Fruit fly (Drosophila melanogaster) whole organism, embryonic: Measurements from ENCODE around the gene CG13144.
A peak's percentile ranks its signal among the peaks of the same experiment; 100 is the strongest.

Source experiments
- B-H1 ChIP-seq: fragments of 200-800 bp; sonication (Bioruptor generic); IDR thresholded peaks from 3 replicates; pipeline ENCODE4 v1.3.6; 2022; ENCODE audit warnings: missing biosample characterization, missing genetic modification characterization
- CG10274 ChIP-seq: fragments of 200-800 bp; sonication (Bioruptor generic); optimal IDR thresholded peaks from 3 replicates; lab custom pipeline; 2017; ENCODE audit warnings: missing biosample characterization, mild to moderate bottlenecking, missing genetic modification characterization
- CG10321 ChIP-seq: fragments of 200-800 bp; sonication (Bioruptor generic); IDR thresholded peaks from 2 replicates; pipeline ENCODE4 v1.3.6; 2022; ENCODE audit warnings: missing biosample characterization, missing genetic modification characterization
- CG11247 ChIP-seq: fragments of 200-800 bp; sonication (Bioruptor generic); IDR thresholded peaks from 2 replicates; pipeline ENCODE4 v1.3.6; 2022; ENCODE audit warnings: missing biosample characterization, missing genetic modification characterization
- CG11723 ChIP-seq: fragments of 200-800 bp; sonication (Bioruptor generic); optimal IDR thresholded peaks from 2 replicates; lab custom pipeline; 2017; ENCODE audit warnings: missing biosample characterization, mild to moderate bottlenecking, missing genetic modification characterization
- CG12155 ChIP-seq: fragments of 200-800 bp; sonication (Bioruptor generic); optimal IDR thresholded peaks from 3 replicates; lab custom pipeline; 2016; ENCODE audit warnings: missing biosample characterization, missing genetic modification characterization
- CG1233 ChIP-seq: fragments of 200-800 bp; sonication (Bioruptor generic); optimal IDR thresholded peaks from 4 replicates; lab custom pipeline; 2018; ENCODE audit warnings: missing biosample characterization, mild to moderate bottlenecking, missing genetic modification characterization
- CG12659 ChIP-seq: fragments of 200-800 bp; sonication (Bioruptor generic); optimal IDR thresholded peaks from 3 replicates; lab custom pipeline; 2017; ENCODE audit warnings: mild to moderate bottlenecking, missing biosample characterization, missing genetic modification reagents, missing genetic modification characterization
- CG12769 ChIP-seq: fragments of 200-800 bp; sonication (Bioruptor generic); optimal IDR thresholded peaks from 2 replicates; lab custom pipeline; 2019; ENCODE audit warnings: missing biosample characterization, mild to moderate bottlenecking, missing genetic modification characterization, moderate library complexity
- CG13424 ChIP-seq: fragments of 200-800 bp; sonication (Bioruptor generic); optimal IDR thresholded peaks from 2 replicates; lab custom pipeline; 2019; ENCODE audit warnings: missing biosample characterization, mild to moderate bottlenecking, missing genetic modification characterization, moderate library complexity
- CG14014 ChIP-seq: fragments of 200-800 bp; sonication (Bioruptor generic); IDR thresholded peaks from 2 replicates; pipeline ENCODE4 v1.3.6; 2022; ENCODE audit warnings: missing biosample characterization, missing genetic modification characterization
- CG15269 ChIP-seq: fragments of 200-800 bp; sonication (Bioruptor generic); optimal IDR thresholded peaks from 2 replicates; lab custom pipeline; 2018; ENCODE audit warnings: missing biosample characterization, mild to moderate bottlenecking, missing genetic modification characterization, moderate library complexity
- CG1529 ChIP-seq: fragments of 200-800 bp; sonication (Bioruptor generic); optimal IDR thresholded peaks from 3 replicates; lab custom pipeline; 2018; ENCODE audit warnings: missing biosample characterization, missing genetic modification characterization
- CG15514 ChIP-seq: fragments of 200-800 bp; sonication (Bioruptor generic); optimal IDR thresholded peaks from 3 replicates; lab custom pipeline; 2017; ENCODE audit warnings: missing biosample characterization, missing genetic modification characterization, mild to moderate bottlenecking, moderate library complexity, missing genetic modification reagents
- CG16779 ChIP-seq: fragments of 200-800 bp; sonication (Bioruptor generic); IDR thresholded peaks from 2 replicates; pipeline ENCODE4 v1.3.6; 2022; ENCODE audit warnings: missing biosample characterization, missing genetic modification characterization
- CG16815 ChIP-seq: fragments of 200-800 bp; sonication (Bioruptor generic); optimal IDR thresholded peaks from 3 replicates; lab custom pipeline; 2017; ENCODE audit warnings: missing biosample characterization, mild to moderate bottlenecking, missing genetic modification characterization
- CG30020 ChIP-seq: fragments of 200-800 bp; optimal IDR thresholded peaks from 2 replicates; lab custom pipeline; 2019; ENCODE audit warnings: missing biosample characterization, mild to moderate bottlenecking, missing genetic modification characterization, moderate library complexity
- CG34224 ChIP-seq: fragments of 200-800 bp; sonication (Bioruptor generic); IDR thresholded peaks from 3 replicates; pipeline ENCODE4 v1.3.6; 2022; ENCODE audit warnings: missing biosample characterization, missing genetic modification characterization; ENCODE audit not compliant: partially characterized antibody
- CG6654 ChIP-seq: fragments of 200-800 bp; sonication (Bioruptor generic); optimal IDR thresholded peaks from 2 replicates; lab custom pipeline; 2017; ENCODE audit warnings: missing biosample characterization, mild to moderate bottlenecking, missing genetic modification characterization
- CG7928 ChIP-seq: fragments of 200-800 bp; sonication (Bioruptor generic); optimal IDR thresholded peaks from 2 replicates; lab custom pipeline; 2017; ENCODE audit warnings: missing biosample characterization, mild to moderate bottlenecking, missing genetic modification characterization
- CG8089 ChIP-seq: fragments of 200-800 bp; sonication (Bioruptor generic); optimal IDR thresholded peaks from 3 replicates; lab custom pipeline; 2016; ENCODE audit warnings: missing biosample characterization, missing genetic modification characterization
- CG8359 ChIP-seq: fragments of 200-800 bp; sonication (Bioruptor generic); optimal IDR thresholded peaks from 2 replicates; lab custom pipeline; 2017; ENCODE audit warnings: missing biosample characterization, mild to moderate bottlenecking, missing genetic modification characterization, borderline replicate concordance
- Drgx ChIP-seq: fragments of 200-800 bp; sonication (Bioruptor generic); IDR thresholded peaks from 2 replicates; pipeline ENCODE4 v1.3.6; 2022; ENCODE audit warnings: missing biosample characterization, missing genetic modification characterization
- Elba2 ChIP-seq: fragments of 200-800 bp; sonication (Bioruptor generic); optimal IDR thresholded peaks from 3 replicates; lab custom pipeline; 2016; ENCODE audit warnings: missing biosample characterization, missing genetic modification characterization
- HHEX ChIP-seq: fragments of 200-800 bp; sonication (Bioruptor generic); optimal IDR thresholded peaks from 3 replicates; lab custom pipeline; 2017; ENCODE audit warnings: missing biosample characterization, mild to moderate bottlenecking, missing genetic modification characterization, missing genetic modification reagents
- HLH4C ChIP-seq: fragments of 200-800 bp; sonication (Bioruptor generic); IDR thresholded peaks from 3 replicates; pipeline ENCODE4 v1.3.6; 2022; ENCODE audit warnings: missing biosample characterization, missing genetic modification characterization; ENCODE audit not compliant: partially characterized antibody
- Hr3 ChIP-seq: fragments of 200-800 bp; sonication (Bioruptor generic); optimal IDR thresholded peaks from 3 replicates; lab custom pipeline; 2016; ENCODE audit warnings: missing biosample characterization, missing genetic modification characterization
- Hr78 ChIP-seq, 2 experiments: fragments of 200-800 bp in 1 of 2; fragments of >200 bp in 1 of 2; sonication (Bioruptor generic) in 1 of 2; optimal IDR thresholded peaks; 2 replicates each; lab custom pipeline; 2017 to 2019; ENCODE audit warnings: missing biosample characterization in 2 of 2, missing genetic modification characterization in 2 of 2, mild to moderate bottlenecking in 1 of 2, moderate library complexity in 1 of 2
- Mes4 ChIP-seq: fragments of 200-800 bp; sonication (Bioruptor generic); optimal IDR thresholded peaks from 2 replicates; lab custom pipeline; 2016; ENCODE audit warnings: missing biosample characterization, missing genetic modification characterization
- NfI ChIP-seq: fragments of 200-800 bp; sonication (Bioruptor generic); optimal IDR thresholded peaks from 3 replicates; lab custom pipeline; 2018; ENCODE audit warnings: missing biosample characterization, mild to moderate bottlenecking, missing genetic modification characterization, moderate library complexity
- Pdp1 ChIP-seq, 2 experiments: fragments of 200-800 bp; sonication (Bioruptor generic); optimal IDR thresholded peaks; 3 replicates each; lab custom pipeline; 2016; ENCODE audit warnings: missing biosample characterization in 2 of 2, missing genetic modification characterization in 2 of 2, mild to moderate bottlenecking in 1 of 2, moderate library complexity in 1 of 2
- Ptx1 ChIP-seq: fragments of 200-800 bp; sonication (Bioruptor generic); IDR thresholded peaks from 2 replicates; pipeline ENCODE4 v1.3.6; 2022; ENCODE audit warnings: missing biosample characterization, missing genetic modification characterization
- dpn ChIP-seq, 2 experiments: fragments of 200-800 bp; sonication (Bioruptor generic); optimal IDR thresholded peaks; 3 replicates each; lab custom pipeline; 2016; ENCODE audit warnings: missing biosample characterization in 2 of 2, missing genetic modification characterization in 2 of 2
- exex ChIP-seq: fragments of 200-800 bp; sonication (Bioruptor generic); optimal IDR thresholded peaks from 4 replicates; lab custom pipeline; 2018; ENCODE audit warnings: missing biosample characterization, mild to moderate bottlenecking, missing genetic modification characterization, moderate library complexity
- gcm2 ChIP-seq: fragments of 200-800 bp; sonication (Bioruptor generic); optimal IDR thresholded peaks from 2 replicates; lab custom pipeline; 2016; ENCODE audit warnings: missing biosample characterization, missing genetic modification characterization
- jigr1 ChIP-seq: fragments of 200-800 bp; sonication (Bioruptor generic); IDR thresholded peaks from 3 replicates; pipeline ENCODE4 v1.3.6; 2022; ENCODE audit warnings: missing biosample characterization, missing genetic modification characterization
- lola ChIP-seq, 3 experiments: fragments of >200 bp in 2 of 3; fragments of 200-800 bp in 1 of 3; sonication (Bioruptor generic) in 1 of 3; optimal IDR thresholded peaks; 2 replicates each; lab custom pipeline; 2017 to 2019; ENCODE audit warnings: missing biosample characterization in 3 of 3, missing genetic modification characterization in 3 of 3, mild to moderate bottlenecking in 1 of 3, moderate library complexity in 1 of 3
- mam ChIP-seq: fragments of 200-800 bp; sonication (Bioruptor generic); optimal IDR thresholded peaks from 3 replicates; lab custom pipeline; 2016; ENCODE audit warnings: missing biosample characterization, missing genetic modification characterization
- pan ChIP-seq, 4 experiments: fragments of >200 bp in 3 of 4; fragments of 200-800 bp in 1 of 4; sonication (Bioruptor generic) in 1 of 4; optimal IDR thresholded peaks in 3 of 4; IDR thresholded peaks in 1 of 4; 2 replicates each; pipeline versions ENCODE4 v1.3.6 to Lab custom; 2017 to 2022; ENCODE audit warnings: missing biosample characterization in 2 of 4, missing genetic modification characterization in 2 of 4, mixed read lengths in 1 of 4
- pb ChIP-seq: fragments of 200-800 bp; sonication (Bioruptor generic); optimal IDR thresholded peaks from 3 replicates; lab custom pipeline; 2016; ENCODE audit warnings: missing biosample characterization, missing genetic modification characterization
- shn ChIP-seq: fragments of 200-800 bp; sonication (Bioruptor generic); optimal IDR thresholded peaks from 3 replicates; lab custom pipeline; 2016; ENCODE audit warnings: missing biosample characterization, missing genetic modification characterization
- tgo ChIP-seq: fragments of 200-800 bp; sonication (Bioruptor generic); IDR thresholded peaks from 3 replicates; pipeline ENCODE4 v1.3.6; 2022; ENCODE audit warnings: missing biosample characterization, missing genetic modification characterization
- tio ChIP-seq: fragments of 200-800 bp; sonication (Bioruptor generic); optimal IDR thresholded peaks from 2 replicates; lab custom pipeline; 2017; ENCODE audit warnings: missing biosample characterization, missing genetic modification characterization, inconsistent platforms
- tll ChIP-seq, 2 experiments: fragments of 200-800 bp in 1 of 2; fragments of >200 bp in 1 of 2; sonication (Bioruptor generic) in 1 of 2; optimal IDR thresholded peaks; 2 replicates each; lab custom pipeline; 2017 to 2019; ENCODE audit warnings: missing biosample characterization in 2 of 2, missing genetic modification characterization in 2 of 2, mild to moderate bottlenecking in 1 of 2, moderate library complexity in 1 of 2
- ttk ChIP-seq: fragments of 200-800 bp; sonication (Bioruptor generic); IDR thresholded peaks from 2 replicates; pipeline ENCODE4 v2.1.2; 2022; ENCODE audit warnings: missing biosample characterization, missing genetic modification characterization
- tup ChIP-seq: fragments of 200-800 bp; sonication (Bioruptor generic); optimal IDR thresholded peaks from 2 replicates; lab custom pipeline; 2016; ENCODE audit warnings: missing biosample characterization, mild to moderate bottlenecking, missing genetic modification characterization, moderate library complexity
- unpg ChIP-seq: fragments of 200-800 bp; sonication (Bioruptor generic); optimal IDR thresholded peaks from 3 replicates; lab custom pipeline; 2018; ENCODE audit warnings: missing biosample characterization, mild to moderate bottlenecking, missing genetic modification characterization, moderate library complexity
- zfh1 ChIP-seq: fragments of 200-800 bp; sonication (Bioruptor generic); IDR thresholded peaks from 3 replicates; pipeline ENCODE4 v1.3.6; 2022; ENCODE audit warnings: missing biosample characterization, missing genetic modification characterization

CG13144 gene

dm6 chr2L:10466865-10467270 is 24.4 kb downstream of the CG13144 start (continued):
- TF ChIP-seq Hr78 (GFP tag; optimal IDR thresholded peaks at IDR 0.05; lab: Kevin White, UChicago) = peak in 1 of 2 experiments; percentile 38
- 0 out of 3 replicates have a peak, but pooled peaks have one; percentile 46 for TF ChIP-seq jigr1 (GFP tag; lab: Robert Waterston, UW)
- TF ChIP-seq Mes4 (GFP tag; lab: Kevin White, UChicago) = peak; percentile 28
- no peak for TF ChIP-seq CG34224 (GFP tag; lab: Robert Waterston, UW)
- peak; percentile 14 for TF ChIP-seq CG12155 (GFP tag; lab: Kevin White, UChicago)
- peak; percentile 57 for TF ChIP-seq CG16815 (GFP tag; lab: Kevin White, UChicago)
- TF ChIP-seq CG16779 (GFP tag; lab: Robert Waterston, UW) = no peak
- peak; percentile 27 for TF ChIP-seq CG8359 (GFP tag; lab: Kevin White, UChicago)
- peak; percentile 58 for TF ChIP-seq CG11723
- TF ChIP-seq NfI (GFP tag; lab: Kevin White, UChicago) = no peak
- peak; percentile 44 for TF ChIP-seq mam
- TF ChIP-seq HLH4C (GFP tag; lab: Robert Waterston, UW) = peak; percentile 52; the same call in 1 of the 3 replicates
- peak; percentile 63 for TF ChIP-seq Hr3 (GFP tag; lab: Kevin White, UChicago)
- no peak for TF ChIP-seq CG10321 (GFP tag; lab: Robert Waterston, UW)
- peak; percentile 59; the same call in 2 of the 3 replicates for TF ChIP-seq zfh1
- TF ChIP-seq tup (GFP tag; lab: Kevin White, UChicago) = no peak
- no peak for TF ChIP-seq CG14014 (GFP tag; lab: Robert Waterston, UW)
- 0 out of 2 replicates have a peak, but pooled peaks have one; percentile 12 for TF ChIP-seq Drgx (GFP tag; lab: Robert Waterston, UW)
- no peak for TF ChIP-seq exex (tag; lab: Kevin White, UChicago)
- TF ChIP-seq unpg (GFP tag; lab: Kevin White, UChicago) = peak; percentile 22
- TF ChIP-seq CG6654 (GFP tag; lab: Kevin White, UChicago) = peak; percentile 32
- no peak for TF ChIP-seq CG15269
- TF ChIP-seq B-H1 (GFP tag; lab: Robert Waterston, UW) = peak; percentile 30; the same call in 1 of the 3 replicates
- TF ChIP-seq shn (GFP tag; lab: Kevin White, UChicago) = no peak
- peak; percentile 67 for TF ChIP-seq CG1529 (GFP tag; lab: Kevin White, UChicago)
- no peak for TF ChIP-seq Elba2 (GFP tag; lab: Kevin White, UChicago)
- no peak for TF ChIP-seq CG30020
- peak in 1 of 3 experiments; percentile 74 for TF ChIP-seq lola (GFP tag; optimal IDR thresholded peaks at IDR 0.05; lab: Kevin White, UChicago)
- peak; percentile 48 for TF ChIP-seq CG13424
- peak; percentile 36 for TF ChIP-seq CG15514 (GFP tag; lab: Kevin White, UChicago)
- peak; percentile 62 for TF ChIP-seq ttk (GFP tag; lab: Robert Waterston, UW)
- TF ChIP-seq CG12659 = peak; percentile 57
- peak; percentile 1 for TF ChIP-seq pb (GFP tag; lab: Kevin White, UChicago)
- TF ChIP-seq pan (optimal IDR thresholded peaks at IDR 0.05; lab: Kevin White, UChicago) = no peak
- peak in 1 of 2 experiments; percentile 57 for TF ChIP-seq pan (GFP tag; optimal IDR thresholded peaks at IDR 0.05 in 1 of 2, IDR thresholded peaks at IDR 0.05 in 1 of 2)
- peak; percentile 37 to 48 for TF ChIP-seq Pdp1 (GFP tag; optimal IDR thresholded peaks at IDR 0.05; lab: Kevin White, UChicago)
- no peak for TF ChIP-seq CG12769 (tag; lab: Kevin White, UChicago)
- TF ChIP-seq CG8089 = peak; percentile 22
- peak; percentile 28 for TF ChIP-seq CG10274 (GFP tag; lab: Kevin White, UChicago)
- TF ChIP-seq gcm2 (GFP tag; lab: Kevin White, UChicago) = no peak
- peak; percentile 52 to 56 for TF ChIP-seq dpn (GFP tag; optimal IDR thresholded peaks at IDR 0.05; lab: Kevin White, UChicago)
- TF ChIP-seq tgo (GFP tag; lab: Robert Waterston, UW) = peak; percentile 70
- peak; percentile 74 for TF ChIP-seq tio
- TF ChIP-seq CG1233 (GFP tag; lab: Kevin White, UChicago) = peak; percentile 36
- TF ChIP-seq tll (GFP tag; optimal IDR thresholded peaks at IDR 0.05; lab: Kevin White, UChicago) = peak in 1 of 2 experiments; percentile 23
- TF ChIP-seq CG11247 = no peak
- peak; percentile 76 for TF ChIP-seq Ptx1 (GFP tag; lab: Robert Waterston, UW)
- TF ChIP-seq CG7928 (GFP tag; lab: Kevin White, UChicago) = no peak
- peak; percentile 53 for TF ChIP-seq HHEX
